Worm (Caenorhabditis elegans): Measurements from ENCODE around the gene clec-229.

The clec-229 gene

ce11 chrV:15315827-15316527, 25.3 kb downstream of the clec-229 start, which contains the start of the genes srt-22 and nhr-246:
Gene srt-22, minus strand, starts transcription at chrV:15315927.
Gene nhr-246, plus strand, starts transcription at chrV:15316477.
- no peak for TF ChIP-seq nhr-102 (tag; optimal IDR thresholded peaks at IDR 0.05)
- no peak for TF ChIP-seq zip-2 (tag; optimal IDR thresholded peaks at IDR 0.05)
- TF ChIP-seq aly-2 (tag; optimal IDR thresholded peaks at IDR 0.05): no peak
- TF ChIP-seq daf-16 (GFP tag; optimal IDR thresholded peaks at IDR 0.05): no peak
- TF ChIP-seq daf-16 (tag; optimal IDR thresholded peaks at IDR 0.05): peak; percentile 90
- no peak for TF ChIP-seq ama-1 (optimal IDR thresholded peaks at IDR 0.05)
- TF ChIP-seq cey-2 (tag; optimal IDR thresholded peaks at IDR 0.05; ENCODE audit: borderline replicate concordance, insufficient read depth): no peak
- TF ChIP-seq nhr-237 (tag; optimal IDR thresholded peaks at IDR 0.05): no peak

- peak in 1 of 2 experiments; percentile 81 for TF ChIP-seq unc-62 (GFP tag; optimal IDR thresholded peaks at IDR 0.05 in 1 of 2)
- no peak for TF ChIP-seq unc-62 (tag; optimal IDR thresholded peaks at IDR 0.05)
- peak; percentile 69 for TF ChIP-seq aha-1 (tag)
- TF ChIP-seq nhr-77 (tag; optimal IDR thresholded peaks at IDR 0.05): no peak
These were observed 27.8 kb downstream of the clec-229 start for ce11 chrV:15313529-15313928.

- TF ChIP-seq nhr-102 (tag; optimal IDR thresholded peaks at IDR 0.05): no peak
These were observed 30.5 kb downstream of the clec-229 start, which contains the start of gene irld-62 for ce11 chrV:15310780-15311179. Gene irld-62, plus strand, starts transcription at chrV:15311080.

ce11 chrV:15309011-15309410, 32.3 kb downstream of the clec-229 start, which contains the start of gene srz-10:
Gene srz-10, minus strand, starts transcription at chrV:15309098.
- no peak for TF ChIP-seq lin-13 (GFP tag; optimal IDR thresholded peaks at IDR 0.05)
- no peak for TF ChIP-seq ZK546.5 (tag; optimal IDR thresholded peaks at IDR 0.05)
- TF ChIP-seq zfp-2 (tag; optimal IDR thresholded peaks at IDR 0.05): no peak
- TF ChIP-seq mep-1 (tag; optimal IDR thresholded peaks at IDR 0.05): no peak
- no peak for TF ChIP-seq madf-5 (GFP tag; IDR thresholded peaks at IDR 0.05)

ce11 chrV:15306745-15307144, 34.6 kb downstream of the clec-229 start, which contains the start of gene T26H8.4:
Gene T26H8.4, minus strand, starts transcription at chrV:15306845.
- no peak for TF ChIP-seq lir-3 (tag; optimal IDR thresholded peaks at IDR 0.05)
- no peak for TF ChIP-seq hlh-11 (tag; optimal IDR thresholded peaks at IDR 0.05)
- TF ChIP-seq tra-1 (GFP tag; IDR thresholded peaks at IDR 0.05): no peak
- TF ChIP-seq nhr-11 (tag; optimal IDR thresholded peaks at IDR 0.05): no peak
- TF ChIP-seq F37D6.2 (tag; optimal IDR thresholded peaks at IDR 0.05): no peak
- TF ChIP-seq aha-1 (tag): no peak
- no peak for TF ChIP-seq nhr-76 (tag; optimal IDR thresholded peaks at IDR 0.05)

- TF ChIP-seq sdz-12 (GFP tag; optimal IDR thresholded peaks at IDR 0.05): no peak
- no peak for TF ChIP-seq ceh-62 (tag; optimal IDR thresholded peaks at IDR 0.05)
- no peak for TF ChIP-seq D1046.2 (GFP tag; IDR thresholded peaks at IDR 0.05)
- no peak for TF ChIP-seq ceh-28 (tag; optimal IDR thresholded peaks at IDR 0.05)
- no peak for TF ChIP-seq nhr-237 (tag; optimal IDR thresholded peaks at IDR 0.05)
- TF ChIP-seq gei-8 (GFP tag; optimal IDR thresholded peaks at IDR 0.05): no peak
- TF ChIP-seq egl-27 (tag; optimal IDR thresholded peaks at IDR 0.05): no peak
- no peak for TF ChIP-seq hlh-30 (tag; optimal IDR thresholded peaks at IDR 0.05; ENCODE audit: insufficient read depth)
- TF ChIP-seq ceh-82 (tag; optimal IDR thresholded peaks at IDR 0.05): no peak
- TF ChIP-seq mdt-29 (GFP tag; IDR thresholded peaks at IDR 0.05): no peak
- no peak for TF ChIP-seq nhr-76 (tag; optimal IDR thresholded peaks at IDR 0.05)
- no peak for TF ChIP-seq lin-15B (tag; optimal IDR thresholded peaks at IDR 0.05)
- no peak for TF ChIP-seq daf-19 (GFP tag; conservative IDR thresholded peaks at IDR 0.05)
These were observed 35.8 kb downstream of the clec-229 start, which contains the start of gene T26H8.5 for ce11 chrV:15305502-15305901. Gene T26H8.5, minus strand, starts transcription at chrV:15305602.
